Fruit fly (Drosophila melanogaster) Kc167 (cell line): Measurements from ENCODE around the gene Tango6.

Experiments used
- Myc ChIP-seq: fragments of >200 bp; optimal IDR thresholded peaks from 2 replicates; lab custom pipeline; 2017; ENCODE audit warnings: missing external identifiers
- Sin3A ChIP-seq: fragments of >200 bp; optimal IDR thresholded peaks from 2 replicates; lab custom pipeline; 2018; ENCODE audit warnings: missing external identifiers
- h ChIP-seq: fragments of >200 bp; optimal IDR thresholded peaks from 3 replicates; lab custom pipeline; 2018; ENCODE audit warnings: missing external identifiers
- insv ChIP-seq: fragments of >200 bp; optimal IDR thresholded peaks from 3 replicates; lab custom pipeline; 2018; ENCODE audit warnings: missing external identifiers
- psq ChIP-seq: fragments of >200 bp; optimal IDR thresholded peaks from 2 replicates; lab custom pipeline; 2017; ENCODE audit warnings: missing external identifiers
- ttk ChIP-seq: sonication (Bioruptor generic); optimal IDR thresholded peaks from 2 replicates; lab custom pipeline; 2017; ENCODE audit warnings: missing external identifiers

- no peak for TF ChIP-seq psq (lab: Kevin White, UChicago)
- no peak for TF ChIP-seq Sin3A (lab: Kevin White, UChicago)
- no peak for TF ChIP-seq insv
- no peak for TF ChIP-seq ttk (lab: Kevin White, UChicago)
- no peak for TF ChIP-seq h (lab: Kevin White, UChicago)
- no peak for TF ChIP-seq Myc
Observed at dm6 chr2L:19018266-19018665, 49.4 kb downstream of the Tango6 start.
